Fruit fly (Drosophila melanogaster): Measurements from ENCODE around the gene Wdr37.

Wdr37 gene

dm6 chr3R:18443232-18443631 lies 40.7 kb upstream of the Wdr37 start:
- TF ChIP-seq cwo (GFP tag; optimal IDR thresholded peaks at IDR 0.05) (peak; percentile 1), ara (GFP tag; IDR thresholded peaks at IDR 0.05) (no peak), Med (GFP tag) (peak; percentile 33), CG6813 (GFP tag; optimal IDR thresholded peaks at IDR 0.05) (no peak), CG32532 (GFP tag; IDR thresholded peaks at IDR 0.05) (0 out of 2 replicates have a peak, but pooled peaks have one; percentile 25), CG18476 (GFP tag; optimal IDR thresholded peaks at IDR 0.05) (no peak), vnd (GFP tag; IDR thresholded peaks at IDR 0.05; ENCODE audit: partially characterized antibody) (no peak), CG11456 (GFP tag; IDR thresholded peaks at IDR 0.05) (0 out of 3 replicates have a peak, but pooled peaks have one; percentile 11), peb (GFP tag; IDR thresholded peaks at IDR 0.05) (no peak), Fer1 (GFP tag; optimal IDR thresholded peaks at IDR 0.05) (no peak), CG10543 (GFP tag; optimal IDR thresholded peaks at IDR 0.05) (peak; percentile 23), CG10274 (GFP tag; optimal IDR thresholded peaks at IDR 0.05) (peak; percentile 56), ken (GFP tag; IDR thresholded peaks at IDR 0.05) (no peak), HmgZ (tag; optimal IDR thresholded peaks at IDR 0.05) (no peak), CG12236 (GFP tag; optimal IDR thresholded peaks at IDR 0.05) (no peak), fru (optimal IDR thresholded peaks at IDR 0.05) (no peak), Hand (GFP tag; optimal IDR thresholded peaks at IDR 0.05) (no peak), sr (GFP tag; IDR thresholded peaks at IDR 0.05) (peak; percentile 93), sob (GFP tag; IDR thresholded peaks at IDR 0.05) (no peak)

dm6 chr3R:18438827-18439717 lies 36.6 kb upstream of the Wdr37 start:
- no peak for TF ChIP-seq bigmax (GFP tag; optimal IDR thresholded peaks at IDR 0.05)
- TF ChIP-seq kah (GFP tag; optimal IDR thresholded peaks at IDR 0.05), result no peak
- TF ChIP-seq CG17361 (GFP tag; IDR thresholded peaks at IDR 0.05), result peak; percentile 62
- 0 out of 2 replicates have a peak, but pooled peaks have one; percentile 24 for TF ChIP-seq CG43689 (GFP tag; IDR thresholded peaks at IDR 0.05)
- TF ChIP-seq CG10462 (GFP tag; optimal IDR thresholded peaks at IDR 0.05), result no peak
- TF ChIP-seq dati (GFP tag; IDR thresholded peaks at IDR 0.05), result no peak
- TF ChIP-seq CG4707 (GFP tag; optimal IDR thresholded peaks at IDR 0.05), result peak; percentile 33
- TF ChIP-seq CG11456 (GFP tag; IDR thresholded peaks at IDR 0.05), result no peak
- peak; percentile 6 for TF ChIP-seq CG8281 (tag; optimal IDR thresholded peaks at IDR 0.05)
- peak; percentile 42 for TF ChIP-seq CG1529 (GFP tag; optimal IDR thresholded peaks at IDR 0.05)
- TF ChIP-seq CG11696 (GFP tag; IDR thresholded peaks at IDR 0.05), result no peak
- TF ChIP-seq HLH54F (GFP tag; optimal IDR thresholded peaks at IDR 0.05), result peak; percentile 20
- no peak for TF ChIP-seq CG14050 (GFP tag; IDR thresholded peaks at IDR 0.05)
- peak; percentile 34 for TF ChIP-seq CG6765 (GFP tag; optimal IDR thresholded peaks at IDR 0.05)
- no peak for TF ChIP-seq chm (GFP tag; IDR thresholded peaks at IDR 0.05)
- TF ChIP-seq mirr (GFP tag; optimal IDR thresholded peaks at IDR 0.05), result peak; percentile 93
- TF ChIP-seq stc (GFP tag; IDR thresholded peaks at IDR 0.05), result peak; percentile 47; the same call in 1 of the 2 replicates
- no peak for TF ChIP-seq insv (GFP tag; optimal IDR thresholded peaks at IDR 0.05)
- peak; percentile 91 for TF ChIP-seq D19A (tag; optimal IDR thresholded peaks at IDR 0.05)
- TF ChIP-seq CG4360 (GFP tag; IDR thresholded peaks at IDR 0.05), result peak; percentile 65
- TF ChIP-seq Sox100B (GFP tag; optimal IDR thresholded peaks at IDR 0.05), result peak; percentile 48
- TF ChIP-seq repo (GFP tag; optimal IDR thresholded peaks at IDR 0.05), result peak; percentile 10
- TF ChIP-seq Med (GFP tag), result peak; percentile 89
- TF ChIP-seq CG7271 (tag; optimal IDR thresholded peaks at IDR 0.05), result no peak
- no peak for TF ChIP-seq yki (optimal IDR thresholded peaks at IDR 0.05)
- TF ChIP-seq CG10366 (GFP tag; IDR thresholded peaks at IDR 0.05), result no peak; the same call in 1 of the 2 replicates
- peak; percentile 99 for TF ChIP-seq Adf1 (GFP tag; IDR thresholded peaks at IDR 0.05)
- peak; percentile 78 for TF ChIP-seq Asciz (GFP tag; optimal IDR thresholded peaks at IDR 0.05)
- peak; percentile 54 for TF ChIP-seq dmrt99B (tag; optimal IDR thresholded peaks at IDR 0.05)
- TF ChIP-seq wek (GFP tag; optimal IDR thresholded peaks at IDR 0.05), result peak; percentile 70
- peak; percentile 25 for TF ChIP-seq Chrac-16 (GFP tag; optimal IDR thresholded peaks at IDR 0.05)
- peak; percentile 81 for TF ChIP-seq CG2678 (tag; optimal IDR thresholded peaks at IDR 0.05)
